Fruit fly (Drosophila melanogaster) whole organism, embryonic: ENCODE measurements around the gene Rbp4.

Experiments used
- CG11504 ChIP-seq: fragments of 200-800 bp; sonication (Bioruptor generic); optimal IDR thresholded peaks from 3 replicates; lab custom pipeline; 2019; ENCODE audit warnings: missing biosample characterization, mild to moderate bottlenecking, missing genetic modification characterization, moderate library complexity
- CG12744 ChIP-seq: fragments of 200-800 bp; sonication (Bioruptor generic); optimal IDR thresholded peaks from 2 replicates; lab custom pipeline; 2016; ENCODE audit warnings: missing biosample characterization, missing genetic modification characterization
- CG1602 ChIP-seq: fragments of 200-800 bp; sonication (Bioruptor generic); optimal IDR thresholded peaks from 3 replicates; lab custom pipeline; 2016; ENCODE audit warnings: missing biosample characterization, missing genetic modification characterization
- CG2116 ChIP-seq: fragments of 200-800 bp; sonication (Bioruptor generic); optimal IDR thresholded peaks from 3 replicates; lab custom pipeline; 2018; ENCODE audit warnings: missing biosample characterization, mild to moderate bottlenecking, missing genetic modification characterization
- CG34376 ChIP-seq: fragments of 200-800 bp; sonication (Bioruptor generic); optimal IDR thresholded peaks from 2 replicates; lab custom pipeline; 2018; ENCODE audit warnings: missing biosample characterization, mild to moderate bottlenecking, missing genetic modification characterization
- CG6813 ChIP-seq: fragments of 200-800 bp; sonication (Bioruptor generic); optimal IDR thresholded peaks from 2 replicates; lab custom pipeline; 2017; ENCODE audit warnings: missing biosample characterization, missing genetic modification characterization, mild to moderate bottlenecking, moderate library complexity, missing genetic modification reagents
- CG7928 ChIP-seq: fragments of 200-800 bp; sonication (Bioruptor generic); optimal IDR thresholded peaks from 2 replicates; lab custom pipeline; 2017; ENCODE audit warnings: missing biosample characterization, mild to moderate bottlenecking, missing genetic modification characterization
- CG7987 ChIP-seq: fragments of 200-800 bp; sonication (Bioruptor generic); optimal IDR thresholded peaks from 2 replicates; lab custom pipeline; 2018; ENCODE audit warnings: missing biosample characterization, mild to moderate bottlenecking, missing genetic modification characterization, moderate library complexity
- D19A ChIP-seq: fragments of 200-800 bp; optimal IDR thresholded peaks from 3 replicates; lab custom pipeline; 2019; ENCODE audit warnings: missing biosample characterization, mild to moderate bottlenecking, missing genetic modification characterization, moderate library complexity
- Fer1 ChIP-seq: fragments of 200-800 bp; sonication (Bioruptor generic); optimal IDR thresholded peaks from 2 replicates; lab custom pipeline; 2017; ENCODE audit warnings: missing biosample characterization, mild to moderate bottlenecking, missing genetic modification characterization
- Hand ChIP-seq: fragments of 200-800 bp; sonication (Bioruptor generic); optimal IDR thresholded peaks from 2 replicates; lab custom pipeline; 2017; ENCODE audit warnings: mild to moderate bottlenecking, missing biosample characterization, missing genetic modification reagents, missing genetic modification characterization
- Lim3 ChIP-seq: fragments of 200-800 bp; sonication (Bioruptor generic); IDR thresholded peaks from 2 replicates; pipeline ENCODE4 v1.3.6; 2022; ENCODE audit warnings: missing biosample characterization, missing genetic modification characterization
- NK7.1 ChIP-seq: fragments of 200-800 bp; sonication (Bioruptor generic); optimal IDR thresholded peaks from 3 replicates; lab custom pipeline; 2016; ENCODE audit warnings: missing biosample characterization, missing genetic modification characterization
- Oli ChIP-seq: fragments of 200-800 bp; sonication (Bioruptor generic); optimal IDR thresholded peaks from 2 replicates; lab custom pipeline; 2018; ENCODE audit warnings: missing biosample characterization, mild to moderate bottlenecking, missing genetic modification characterization, moderate library complexity
- Optix ChIP-seq: fragments of 200-800 bp; sonication (Bioruptor generic); IDR thresholded peaks from 3 replicates; pipeline ENCODE4 v1.3.6; 2022; ENCODE audit warnings: missing biosample characterization, missing genetic modification characterization
- Tbp ChIP-seq: fragments of >200 bp; optimal IDR thresholded peaks from 2 replicates; lab custom pipeline; 2018; ENCODE audit warnings: missing biosample characterization, missing genetic modification characterization
- Xrp1 ChIP-seq: fragments of 200-800 bp; sonication (Bioruptor generic); IDR thresholded peaks from 2 replicates; pipeline ENCODE4 v1.3.6; 2022; ENCODE audit warnings: missing biosample characterization, missing genetic modification characterization
- ara ChIP-seq: fragments of 200-800 bp; sonication (Bioruptor generic); IDR thresholded peaks from 2 replicates; pipeline ENCODE4 v1.3.6; 2022; ENCODE audit warnings: missing biosample characterization, missing genetic modification characterization
- bbx ChIP-seq: fragments of 200-800 bp; sonication (Bioruptor generic); IDR thresholded peaks from 2 replicates; pipeline ENCODE4 v1.3.6; 2022; ENCODE audit warnings: missing biosample characterization, missing genetic modification characterization; ENCODE audit not compliant: partially characterized antibody
- bigmax ChIP-seq: fragments of 200-800 bp; sonication (Bioruptor generic); optimal IDR thresholded peaks from 2 replicates; lab custom pipeline; 2018; ENCODE audit warnings: missing biosample characterization, mild to moderate bottlenecking, missing genetic modification characterization
- cg ChIP-seq: fragments of 200-800 bp; sonication (Bioruptor generic); optimal IDR thresholded peaks from 3 replicates; lab custom pipeline; 2019; ENCODE audit warnings: missing biosample characterization, mild to moderate bottlenecking, missing genetic modification characterization, moderate library complexity
- crc ChIP-seq: fragments of 200-800 bp; sonication (Bioruptor generic); optimal IDR thresholded peaks from 2 replicates; lab custom pipeline; 2016; ENCODE audit warnings: missing biosample characterization, missing genetic modification characterization
- croc ChIP-seq: fragments of 200-800 bp; sonication (Bioruptor generic); conservative IDR thresholded peaks from 3 replicates; pipeline ENCODE4 v1.3.6; 2022; ENCODE audit warnings: missing biosample characterization, missing genetic modification characterization
- dm ChIP-seq: fragments of 200-800 bp; sonication (Bioruptor generic); optimal IDR thresholded peaks from 3 replicates; lab custom pipeline; 2016; ENCODE audit warnings: missing biosample characterization, missing genetic modification characterization
- ftz-f1 ChIP-seq: fragments of 200-800 bp; sonication (Bioruptor generic); optimal IDR thresholded peaks from 2 replicates; lab custom pipeline; 2016; ENCODE audit warnings: missing biosample characterization, missing genetic modification characterization
- grn ChIP-seq: fragments of 200-800 bp; sonication (Bioruptor generic); optimal IDR thresholded peaks from 3 replicates; lab custom pipeline; 2017; ENCODE audit warnings: missing biosample characterization, missing genetic modification characterization
- gsb-n ChIP-seq: fragments of 200-800 bp; sonication (Bioruptor generic); optimal IDR thresholded peaks from 3 replicates; lab custom pipeline; 2018; ENCODE audit warnings: missing biosample characterization, mild to moderate bottlenecking, missing genetic modification characterization
- gt ChIP-seq: fragments of 200-800 bp; sonication (Bioruptor generic); IDR thresholded peaks from 2 replicates; pipeline ENCODE4 v1.3.6; 2022; ENCODE audit warnings: missing biosample characterization, missing genetic modification characterization
- jing ChIP-seq: fragments of 200-800 bp; sonication (Bioruptor generic); optimal IDR thresholded peaks from 2 replicates; lab custom pipeline; 2018; ENCODE audit warnings: missing biosample characterization, mild to moderate bottlenecking, missing genetic modification characterization
- knrl ChIP-seq: fragments of 200-800 bp; sonication (Bioruptor generic); IDR thresholded peaks from 3 replicates; pipeline ENCODE4 v1.3.6; 2022; ENCODE audit warnings: missing biosample characterization, missing genetic modification characterization; ENCODE audit not compliant: partially characterized antibody
- pfk ChIP-seq: fragments of 200-800 bp; sonication (Bioruptor generic); optimal IDR thresholded peaks from 2 replicates; lab custom pipeline; 2018; ENCODE audit warnings: missing biosample characterization, mild to moderate bottlenecking, missing genetic modification characterization, moderate library complexity
- psq ChIP-seq: fragments of 200-800 bp; sonication (Bioruptor generic); optimal IDR thresholded peaks from 2 replicates; lab custom pipeline; 2017; ENCODE audit warnings: missing biosample characterization, missing genetic modification characterization
- sd ChIP-seq: fragments of 200-800 bp; sonication (Bioruptor generic); optimal IDR thresholded peaks from 3 replicates; lab custom pipeline; 2018; ENCODE audit warnings: missing biosample characterization, mild to moderate bottlenecking, missing genetic modification characterization, moderate library complexity
- sens ChIP-seq: fragments of 200-800 bp; sonication (Bioruptor generic); peaks from one replicate; lab custom pipeline; 2016; ENCODE audit warnings: missing biosample characterization, missing genetic modification characterization
- sim ChIP-seq: fragments of 200-800 bp; sonication (Bioruptor generic); IDR thresholded peaks from 2 replicates; pipeline ENCODE4 v1.3.6; 2022; ENCODE audit warnings: missing biosample characterization, missing genetic modification characterization
- sna ChIP-seq: fragments of 200-800 bp; sonication (Bioruptor generic); IDR thresholded peaks from 2 replicates; pipeline ENCODE4 v1.3.6; 2022; ENCODE audit warnings: missing biosample characterization, missing genetic modification characterization; ENCODE audit not compliant: partially characterized antibody
- so ChIP-seq: fragments of 200-800 bp; sonication (Bioruptor generic); IDR thresholded peaks from 3 replicates; pipeline ENCODE4 v1.3.6; 2022; ENCODE audit warnings: missing biosample characterization, missing genetic modification characterization
- zf30C ChIP-seq: fragments of 200-800 bp; sonication (Bioruptor generic); optimal IDR thresholded peaks from 3 replicates; lab custom pipeline; 2018; ENCODE audit warnings: missing biosample characterization, mild to moderate bottlenecking, missing genetic modification characterization
- zfh2 ChIP-seq: fragments of 200-800 bp; sonication (Bioruptor generic); optimal IDR thresholded peaks from 2 replicates; lab custom pipeline; 2016; ENCODE audit warnings: missing biosample characterization, missing genetic modification characterization

Gene Rbp4

dm6 chr3R:13684569-13685402, 28.6 kb upstream of the Rbp4 start (continued):
- TF ChIP-seq Hand (no peak), CG7928 (no peak), grn (GFP tag; lab: Kevin White, UChicago) (no peak), Tbp (GFP tag; lab: Kevin White, UChicago) (no peak), CG11504 (tag; lab: Kevin White, UChicago) (no peak), gt (no peak), CG1602 (GFP tag; lab: Kevin White, UChicago) (no peak), gsb-n (no peak), Optix (GFP tag; lab: Robert Waterston, UW) (no peak), CG2116 (GFP tag; lab: Kevin White, UChicago) (no peak), ftz-f1 (GFP tag; lab: Kevin White, UChicago) (no peak), sens (peak; percentile 34), crc (no peak), so (GFP tag; lab: Robert Waterston, UW) (no peak), NK7.1 (GFP tag; lab: Kevin White, UChicago) (no peak), psq (peak; percentile 87), sd (tag; lab: Kevin White, UChicago) (no peak), zf30C (peak; percentile 81), sna (GFP tag; lab: Robert Waterston, UW) (no peak), CG34376 (GFP tag; lab: Kevin White, UChicago) (peak; percentile 13), CG6813 (GFP tag; lab: Kevin White, UChicago) (no peak), bigmax (GFP tag; lab: Kevin White, UChicago) (no peak), Xrp1 (GFP tag; lab: Robert Waterston, UW) (no peak), jing (GFP tag; lab: Kevin White, UChicago) (no peak), Lim3 (GFP tag; lab: Robert Waterston, UW) (no peak), sim (no peak), CG12744 (GFP tag; lab: Kevin White, UChicago) (no peak), ara (GFP tag; lab: Robert Waterston, UW) (no peak), D19A (tag; lab: Kevin White, UChicago) (no peak), bbx (no peak), knrl (GFP tag; lab: Robert Waterston, UW) (no peak), cg (GFP tag; lab: Kevin White, UChicago) (peak; percentile 73), pfk (no peak), dm (GFP tag; lab: Kevin White, UChicago) (no peak), croc (GFP tag; lab: Robert Waterston, UW) (no peak), Oli (tag; lab: Kevin White, UChicago) (no peak), zfh2 (GFP tag; lab: Kevin White, UChicago) (no peak), Fer1 (GFP tag; lab: Kevin White, UChicago) (no peak), CG7987 (GFP tag; lab: Kevin White, UChicago) (no peak)
